Fruit fly (Drosophila melanogaster): ENCODE data around the gene Ssb-c31a.

Ssb-c31a gene

DNA sequence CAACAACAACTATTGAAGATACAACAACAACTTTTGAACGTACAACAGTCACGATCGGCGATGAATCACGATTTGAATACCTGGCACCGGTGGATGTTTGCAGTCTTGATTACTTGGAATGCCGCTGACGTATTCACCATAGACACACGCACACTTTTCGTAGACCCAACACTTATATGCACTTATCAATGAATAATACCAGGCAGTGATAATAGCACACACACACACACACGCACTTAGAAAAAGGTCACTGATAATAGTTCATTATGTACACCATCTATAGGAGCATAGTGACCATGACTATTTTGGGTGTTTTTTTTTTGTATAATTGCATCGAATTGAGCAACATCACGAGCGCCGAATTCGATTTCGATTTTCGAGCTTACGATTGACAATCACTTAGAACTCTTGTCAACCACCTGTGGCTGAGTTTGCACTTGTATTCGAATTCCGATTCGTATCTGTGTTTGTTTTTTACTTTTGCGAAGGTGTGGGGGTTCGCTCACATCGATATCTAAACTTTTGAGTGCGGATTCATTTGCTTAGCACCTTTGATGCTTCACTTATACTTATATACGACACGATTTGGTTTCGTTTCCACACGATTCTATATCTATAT, 28.0 kb downstream of the Ssb-c31a start (continued):
- TF ChIP-seq Pdp1 (GFP tag; optimal IDR thresholded peaks at IDR 0.05) (peak in 1 of 2 experiments; percentile 73), kni (GFP tag; optimal IDR thresholded peaks at IDR 0.05) (peak; percentile 20)

DNA sequence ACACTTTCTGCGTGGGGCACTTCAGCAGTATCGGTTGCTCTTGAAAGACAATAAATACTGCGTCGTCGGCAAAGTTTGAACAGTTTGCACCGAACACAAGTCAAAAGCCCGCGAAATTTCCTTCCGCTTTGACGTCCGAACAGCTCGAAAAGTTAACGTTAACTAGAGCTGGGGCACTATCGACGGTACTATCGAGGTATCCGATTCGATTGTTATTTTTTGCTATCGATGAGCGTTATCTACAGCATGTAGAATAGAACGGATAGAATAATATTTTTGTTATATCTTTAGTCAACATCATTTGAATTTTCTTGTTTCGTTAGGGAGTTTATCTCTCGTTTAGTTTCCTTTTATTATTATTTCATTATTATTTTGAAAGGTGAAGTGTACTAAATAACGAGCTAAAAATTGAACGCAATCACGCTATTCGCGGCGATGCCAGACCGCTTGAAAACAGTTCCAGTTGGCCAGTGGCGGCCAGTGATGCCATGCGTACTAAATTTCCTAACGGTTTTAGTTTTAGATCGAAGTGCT, 28.6 kb downstream of the Ssb-c31a start, which contains the start of gene Pvr:
TSS of gene Pvr (minus strand) at position 167 of the 534 bp plus-strand sequence.
- TF ChIP-seq CG33557 (GFP tag; optimal IDR thresholded peaks at IDR 0.05) (peak; percentile 6), CG2129 (GFP tag; IDR thresholded peaks at IDR 0.05; ENCODE audit: partially characterized antibody) (peak; percentile 75), NFAT (GFP tag; IDR thresholded peaks at IDR 0.05) (no peak), NK7.1 (GFP tag; optimal IDR thresholded peaks at IDR 0.05) (no peak), CG6791 (GFP tag; IDR thresholded peaks at IDR 0.05; ENCODE audit: partially characterized antibody) (peak; percentile 95), CG33213 (GFP tag; optimal IDR thresholded peaks at IDR 0.05) (peak; percentile 40), CG14710 (tag; optimal IDR thresholded peaks at IDR 0.05) (peak; percentile 86), CG4617 (GFP tag; optimal IDR thresholded peaks at IDR 0.05; ENCODE audit: borderline replicate concordance) (no peak), Stat92E (GFP tag; optimal IDR thresholded peaks at IDR 0.05) (peak in 1 of 3 experiments; percentile 59), BEAF-32 (GFP tag; optimal IDR thresholded peaks at IDR 0.05) (peak; percentile 95), MBD-R2 (GFP tag; IDR thresholded peaks at IDR 0.05) (peak; percentile 34; the same call in 1 of the 2 replicates), CG8924 (tag; optimal IDR thresholded peaks at IDR 0.05) (peak; percentile 3), TFAM (GFP tag; optimal IDR thresholded peaks at IDR 0.05) (no peak), pzg (GFP tag; optimal IDR thresholded peaks at IDR 0.05) (peak; percentile 70), gfzf (GFP tag; optimal IDR thresholded peaks at IDR 0.05) (peak; percentile 12), ato (GFP tag; IDR thresholded peaks at IDR 0.05; ENCODE audit: partially characterized antibody) (peak; percentile 91), HLH4C (GFP tag; IDR thresholded peaks at IDR 0.05; ENCODE audit: partially characterized antibody) (peak; percentile 97), Ssrp (tag; optimal IDR thresholded peaks at IDR 0.05) (no peak), CG13624 (GFP tag; optimal IDR thresholded peaks at IDR 0.05) (peak; percentile 51), Dbx (GFP tag; IDR thresholded peaks at IDR 0.05) (peak; percentile 22; the same call in 1 of the 3 replicates), corto (GFP tag; optimal IDR thresholded peaks at IDR 0.05) (no peak), Dll (GFP tag; IDR thresholded peaks at IDR 0.05; ENCODE audit: partially characterized antibody) (peak; percentile 97), CG32767 (GFP tag; IDR thresholded peaks at IDR 0.05) (no peak), hkb (optimal IDR thresholded peaks at IDR 0.05) (peak; percentile 77), hkb (GFP tag; IDR thresholded peaks at IDR 0.05) (no peak), lola (GFP tag; optimal IDR thresholded peaks at IDR 0.05) (peak in 1 of 3 experiments; percentile 22), chinmo (GFP tag; IDR thresholded peaks at IDR 0.05; ENCODE audit: partially characterized antibody) (peak; percentile 94), CG11093 (GFP tag; IDR thresholded peaks at IDR 0.05) (no peak), CG4328 (GFP tag; optimal IDR thresholded peaks at IDR 0.05) (no peak), CG15514 (GFP tag; optimal IDR thresholded peaks at IDR 0.05) (peak; percentile 71), CG9727 (GFP tag; optimal IDR thresholded peaks at IDR 0.05) (no peak), hbn (GFP tag; IDR thresholded peaks at IDR 0.05; ENCODE audit: partially characterized antibody) (peak; percentile 96), mam (GFP tag; optimal IDR thresholded peaks at IDR 0.05) (no peak), CG12744 (GFP tag; optimal IDR thresholded peaks at IDR 0.05) (no peak), CG3281 (GFP tag; optimal IDR thresholded peaks at IDR 0.05) (peak; percentile 3), sens (GFP tag) (no peak), Hr3 (GFP tag; optimal IDR thresholded peaks at IDR 0.05) (no peak), CG3995 (GFP tag; optimal IDR thresholded peaks at IDR 0.05) (peak; percentile 93), stwl (tag; optimal IDR thresholded peaks at IDR 0.05) (peak; percentile 94), ken (GFP tag; IDR thresholded peaks at IDR 0.05) (0 out of 3 replicates have a peak, but pooled peaks have one; percentile 8), CG10147 (GFP tag; optimal IDR thresholded peaks at IDR 0.05) (no peak), inv (GFP tag; IDR thresholded peaks at IDR 0.05; ENCODE audit: partially characterized antibody) (peak; percentile 94), CG14965 (GFP tag; optimal IDR thresholded peaks at IDR 0.05; ENCODE audit: borderline replicate concordance) (no peak)

Data from whole organism, embryonic.